Worm (Caenorhabditis elegans) whole organism, L2 larva: Measurements from ENCODE around the gene hlh-1.

Source experiments
- F13H6.1 ChIP-seq: sonication (generic microtip); optimal IDR thresholded peaks from 2 replicates; lab custom pipeline; 2016; ENCODE audit warnings: missing genetic modification characterization, missing compliant biosample characterization
- R02D3.7 ChIP-seq: fragments of 150-350 bp; optimal IDR thresholded peaks from 2 replicates; lab custom pipeline; 2014; ENCODE audit warnings: missing biosample characterization, missing genetic modification characterization
- ama-1 ChIP-seq: fragments of 150-350 bp; optimal IDR thresholded peaks from 2 replicates; lab custom pipeline; 2018; ENCODE audit warnings: inconsistent platforms
- ceh-82 ChIP-seq: fragments of 150-350 bp; optimal IDR thresholded peaks from 2 replicates; lab custom pipeline; 2014; ENCODE audit warnings: missing biosample characterization, missing genetic modification characterization
- crh-2 ChIP-seq: sonication (generic microtip); optimal IDR thresholded peaks from 2 replicates; lab custom pipeline; 2017; ENCODE audit warnings: missing biosample characterization, missing genetic modification characterization
- dmd-4 ChIP-seq: sonication (generic microtip); optimal IDR thresholded peaks from 2 replicates; lab custom pipeline; 2017; ENCODE audit warnings: missing biosample characterization, missing genetic modification characterization
- fos-1 ChIP-seq: fragments of 150-350 bp; optimal IDR thresholded peaks from 2 replicates; lab custom pipeline; 2014; ENCODE audit warnings: missing biosample characterization, missing genetic modification characterization
- lin-13 ChIP-seq: fragments of 150-350 bp; optimal IDR thresholded peaks from 2 replicates; lab custom pipeline; 2014; ENCODE audit warnings: missing biosample characterization, missing genetic modification reagents, missing genetic modification characterization
- lsy-2 ChIP-seq, 2 experiments: fragments of 150-350 bp in 1 of 2; sonication (generic microtip) in 1 of 2; optimal IDR thresholded peaks; 2 replicates each; lab custom pipeline; 2014 to 2017; ENCODE audit warnings: missing biosample characterization in 2 of 2, missing genetic modification characterization in 2 of 2
- mab-5 ChIP-seq: fragments of 150-350 bp; optimal IDR thresholded peaks from 2 replicates; lab custom pipeline; 2014; ENCODE audit warnings: missing biosample characterization, missing genetic modification characterization
- nhr-10 ChIP-seq: sonication (generic microtip); optimal IDR thresholded peaks from 2 replicates; lab custom pipeline; 2017; ENCODE audit warnings: missing biosample characterization, missing genetic modification characterization
- nhr-11 ChIP-seq: fragments of 150-350 bp; optimal IDR thresholded peaks from 2 replicates; lab custom pipeline; 2014; ENCODE audit warnings: missing biosample characterization, missing genetic modification characterization
- nhr-23 ChIP-seq: fragments of 150-350 bp; optimal IDR thresholded peaks from 2 replicates; lab custom pipeline; 2014; ENCODE audit warnings: missing biosample characterization, missing genetic modification reagents, missing genetic modification characterization
- nhr-237 ChIP-seq: fragments of 150-350 bp; optimal IDR thresholded peaks from 2 replicates; lab custom pipeline; 2014; ENCODE audit warnings: missing biosample characterization, missing genetic modification characterization
- nhr-25 ChIP-seq: fragments of 150-350 bp; sonication (generic microtip); optimal IDR thresholded peaks from 3 replicates; lab custom pipeline; 2014; ENCODE audit warnings: missing biosample characterization, missing genetic modification characterization
- nhr-6 ChIP-seq: fragments of 150-350 bp; optimal IDR thresholded peaks from 2 replicates; lab custom pipeline; 2014; ENCODE audit warnings: missing biosample characterization, missing genetic modification characterization
- nhr-77 ChIP-seq: fragments of 150-350 bp; optimal IDR thresholded peaks from 2 replicates; lab custom pipeline; 2014; ENCODE audit warnings: missing biosample characterization, missing genetic modification characterization
- peb-1 ChIP-seq: fragments of 150-350 bp; optimal IDR thresholded peaks from 2 replicates; lab custom pipeline; 2014; ENCODE audit warnings: missing biosample characterization, missing genetic modification characterization
- sem-4 ChIP-seq: fragments of 150-350 bp; optimal IDR thresholded peaks from 2 replicates; lab custom pipeline; 2014; ENCODE audit warnings: missing biosample characterization, missing genetic modification reagents, missing genetic modification characterization
- sma-9 ChIP-seq, 2 experiments: fragments of 150-350 bp in 1 of 2; sonication (generic microtip) in 1 of 2; optimal IDR thresholded peaks; 2 replicates each; lab custom pipeline; 2014 to 2016; ENCODE audit warnings: missing genetic modification characterization in 2 of 2, mild to moderate bottlenecking in 1 of 2, missing biosample characterization in 1 of 2, missing compliant biosample characterization in 1 of 2, missing genetic modification reagents in 1 of 2, moderate library complexity in 1 of 2
- snpc-4 ChIP-seq: fragments of 150-350 bp; optimal IDR thresholded peaks from 2 replicates; lab custom pipeline; 2014; ENCODE audit warnings: missing biosample characterization, missing genetic modification characterization
- unc-39 ChIP-seq: fragments of 150-350 bp; optimal IDR thresholded peaks from 2 replicates; lab custom pipeline; 2014; ENCODE audit warnings: missing biosample characterization, missing genetic modification characterization
- unc-55 ChIP-seq: fragments of 150-350 bp; sonication (generic microtip); optimal IDR thresholded peaks from 3 replicates; lab custom pipeline; 2014; ENCODE audit warnings: missing biosample characterization, missing genetic modification reagents, missing genetic modification characterization
- unc-62 ChIP-seq: fragments of 150-350 bp; optimal IDR thresholded peaks from 2 replicates; lab custom pipeline; 2014; ENCODE audit warnings: missing biosample characterization, missing genetic modification reagents, missing genetic modification characterization
- zag-1 ChIP-seq: fragments of 150-350 bp; optimal IDR thresholded peaks from 2 replicates; lab custom pipeline; 2014; ENCODE audit warnings: missing biosample characterization, missing genetic modification characterization
- ztf-1 ChIP-seq: fragments of 200-800 bp; sonication (Bioruptor generic); conservative IDR thresholded peaks from 2 replicates; pipeline ENCODE4 v1.3.6; 2022; ENCODE audit warnings: missing genetic modification characterization, missing compliant biosample characterization
- ztf-4 ChIP-seq: fragments of 150-350 bp; optimal IDR thresholded peaks from 2 replicates; lab custom pipeline; 2014; ENCODE audit warnings: missing biosample characterization, missing genetic modification characterization

The hlh-1 gene

DNA sequence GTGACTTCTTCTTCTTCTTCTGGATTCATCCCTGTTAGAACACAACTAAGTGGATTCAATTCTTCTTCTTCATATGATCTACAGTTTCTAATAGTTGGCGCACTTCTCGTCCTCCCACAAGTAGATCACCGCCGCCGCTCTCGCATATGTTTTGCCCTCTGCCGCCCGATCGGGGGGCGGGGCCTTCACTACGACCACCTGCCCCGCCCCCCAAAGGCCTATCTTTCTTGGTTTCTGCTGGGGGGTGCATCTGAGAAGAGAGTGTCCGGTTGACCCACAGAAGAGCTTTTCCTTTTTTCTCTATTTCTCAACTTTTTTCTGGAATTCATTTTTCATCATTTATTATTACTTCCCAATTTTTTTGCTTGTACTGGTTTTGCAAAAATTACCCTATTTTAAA, 52.7 kb downstream of the hlh-1 start:
- no peak for TF ChIP-seq peb-1 (tag; lab: Kevin White, UChicago)
- no peak for TF ChIP-seq nhr-23 (tag; lab: Kevin White, UChicago)
- no peak for TF ChIP-seq F13H6.1
- no peak for TF ChIP-seq nhr-77 (tag; lab: Kevin White, UChicago)
- TF ChIP-seq nhr-11 (tag; lab: Kevin White, UChicago): no peak
- TF ChIP-seq fos-1: no peak
- no peak for TF ChIP-seq ceh-82
- TF ChIP-seq sma-9 (GFP tag; optimal IDR thresholded peaks at IDR 0.05; lab: Kevin White, UChicago): no peak
- TF ChIP-seq sma-9 (tag; optimal IDR thresholded peaks at IDR 0.05; lab: Kevin White, UChicago): no peak
- TF ChIP-seq dmd-4 (tag; lab: Kevin White, UChicago): no peak
- TF ChIP-seq lin-13: no peak
- TF ChIP-seq ztf-1 (GFP tag; lab: Robert Waterston, UW): no peak
- no peak for TF ChIP-seq unc-39 (tag; lab: Kevin White, UChicago)
- no peak for TF ChIP-seq nhr-6
- no peak for TF ChIP-seq zag-1 (tag; lab: Kevin White, UChicago)
- TF ChIP-seq R02D3.7 (tag; lab: Kevin White, UChicago): no peak
- no peak for TF ChIP-seq nhr-10 (tag; lab: Kevin White, UChicago)
- TF ChIP-seq lsy-2 (tag; optimal IDR thresholded peaks at IDR 0.05; lab: Kevin White, UChicago): no peak

DNA sequence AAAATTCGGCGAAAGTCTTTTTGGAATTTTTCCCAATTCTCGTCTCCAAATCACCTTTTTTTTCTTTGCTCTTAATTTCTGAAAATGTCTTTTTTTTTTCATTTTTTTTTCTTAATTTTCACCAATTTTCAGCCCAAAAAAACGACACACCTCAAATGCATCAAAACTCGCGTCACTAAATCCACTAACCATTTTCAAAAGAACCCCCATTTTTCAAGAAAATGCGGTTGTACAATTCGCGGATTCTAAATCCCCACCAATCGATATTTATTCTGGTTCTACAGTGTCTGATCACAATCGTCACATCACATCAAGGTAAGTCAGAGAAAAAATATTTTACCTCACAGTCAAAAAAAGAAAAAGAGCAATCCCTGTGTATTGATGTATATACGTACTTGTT, 53.5 kb downstream of the hlh-1 start, which contains the start of gene vab-1:
TSS of gene vab-1 (plus strand) at position 133 of the 400 bp plus-strand sequence.
- TF ChIP-seq mab-5 (tag; lab: Kevin White, UChicago) (no peak), nhr-77 (tag; lab: Kevin White, UChicago) (no peak), snpc-4 (tag; lab: Kevin White, UChicago) (no peak), unc-55 (GFP tag; lab: Kevin White, UChicago) (no peak), nhr-10 (tag; lab: Kevin White, UChicago) (no peak), nhr-237 (no peak), nhr-25 (tag; lab: Kevin White, UChicago) (no peak), crh-2 (tag; lab: Kevin White, UChicago) (no peak), ceh-82 (no peak), unc-62 (no peak), sma-9 (GFP tag; optimal IDR thresholded peaks at IDR 0.05; lab: Kevin White, UChicago) (no peak), sma-9 (tag; optimal IDR thresholded peaks at IDR 0.05; lab: Kevin White, UChicago) (no peak), sem-4 (no peak), ztf-4 (tag; lab: Kevin White, UChicago) (no peak), ama-1 (lab: Kevin White, UChicago) (no peak)
